Worm (Caenorhabditis elegans) whole organism, L4/young adult: ENCODE data around the gene F56D6.12.
"Not testable (repeated sequence)": the region's sequence is repeated elsewhere in the genome, so short reads cannot be mapped to it uniquely, and the experiment has no call there.

Experiments
- W03F9.2 ChIP-seq: fragments of 150-350 bp; optimal IDR thresholded peaks from 2 replicates; lab custom pipeline; 2014; ENCODE audit warnings: missing biosample characterization, missing genetic modification characterization
- dao-5 ChIP-seq: sonication (generic microtip); optimal IDR thresholded peaks from 2 replicates; lab custom pipeline; 2016; ENCODE audit warnings: missing genotype, missing genetic modification characterization, moderate library complexity, missing compliant biosample characterization
- him-1 ChIP-seq: sonication (generic microtip); optimal IDR thresholded peaks from 2 replicates; lab custom pipeline; 2016; ENCODE audit warnings: missing genotype, missing genetic modification reagents, missing genetic modification characterization, missing compliant biosample characterization

F56D6.12 gene

DNA sequence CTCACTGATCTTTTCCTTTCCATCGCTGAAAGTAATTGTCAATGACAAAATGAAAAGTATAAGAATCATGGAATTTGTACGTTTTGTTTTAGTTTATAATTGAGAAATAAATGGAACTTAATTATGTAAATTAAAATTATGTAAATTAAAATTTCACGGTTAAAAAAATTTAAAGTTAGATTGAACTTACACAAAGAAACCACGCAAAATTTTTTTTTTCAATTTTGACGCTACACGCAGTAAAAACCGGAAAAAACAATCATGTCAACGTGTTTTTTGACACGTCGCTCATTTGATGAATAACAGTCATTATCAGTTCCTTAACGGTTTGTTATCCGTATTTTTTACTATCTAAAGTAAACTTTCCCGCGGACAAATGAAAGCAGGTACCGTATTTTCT is 26.8 kb upstream of the F56D6.12 start, which contains the start of the genes F37C4.8 and oac-23:
Gene F37C4.8 (minus strand): TSS at position 101 of the 400 bp plus-strand sequence.
Gene oac-23 (plus strand): TSS at position 323 of the 400 bp plus-strand sequence.
- TF ChIP-seq W03F9.2 (tag; lab: Kevin White, UChicago) (no peak), him-1 (tag; lab: Kevin White, UChicago) (no peak), dao-5 (tag; lab: Kevin White, UChicago) (no peak)

DNA sequence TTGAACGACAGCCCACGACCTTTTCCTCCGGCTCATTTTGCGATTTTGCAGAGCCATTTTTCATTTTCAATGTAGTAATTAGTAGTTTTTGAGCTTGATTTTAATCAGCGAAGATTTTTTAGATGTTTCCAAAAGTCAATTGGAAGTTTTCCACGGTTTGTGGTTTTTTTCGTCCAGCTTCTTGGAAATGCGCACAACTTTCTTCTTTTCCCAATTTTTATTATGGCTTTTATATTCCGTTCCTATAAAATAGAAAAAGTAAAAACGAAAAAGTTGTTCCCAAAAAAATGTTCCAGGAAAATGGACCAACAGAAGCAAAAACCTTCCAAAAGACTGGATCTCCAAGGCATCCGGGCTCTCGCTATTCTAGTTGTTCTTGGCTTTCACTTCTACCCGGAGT is 22.6 kb upstream of the F56D6.12 start, which contains the start of gene oac-22:
Gene oac-22 (plus strand): TSS at position 301 of the 400 bp plus-strand sequence.
- TF ChIP-seq dao-5 (tag; lab: Kevin White, UChicago) (no peak), him-1 (tag; lab: Kevin White, UChicago) (no peak), W03F9.2 (tag; lab: Kevin White, UChicago) (no peak)

ce11 chrIV:3888963-3889362 is 19.0 kb upstream of the F56D6.12 start, which contains the start of gene oac-21:
Gene oac-21, plus strand, starts transcription at chrIV:3889263.
- TF ChIP-seq him-1 (tag; lab: Kevin White, UChicago) (no peak), dao-5 (tag; lab: Kevin White, UChicago) (no peak), W03F9.2 (tag; lab: Kevin White, UChicago) (no peak)

- TF ChIP-seq W03F9.2 (tag; lab: Kevin White, UChicago), result no peak
These were observed 15.9 kb upstream of the F56D6.12 start, which contains the start of gene F56D6.9 for ce11 chrIV:3892027-3892426. Gene F56D6.9, plus strand, starts transcription at chrIV:3892327.

DNA sequence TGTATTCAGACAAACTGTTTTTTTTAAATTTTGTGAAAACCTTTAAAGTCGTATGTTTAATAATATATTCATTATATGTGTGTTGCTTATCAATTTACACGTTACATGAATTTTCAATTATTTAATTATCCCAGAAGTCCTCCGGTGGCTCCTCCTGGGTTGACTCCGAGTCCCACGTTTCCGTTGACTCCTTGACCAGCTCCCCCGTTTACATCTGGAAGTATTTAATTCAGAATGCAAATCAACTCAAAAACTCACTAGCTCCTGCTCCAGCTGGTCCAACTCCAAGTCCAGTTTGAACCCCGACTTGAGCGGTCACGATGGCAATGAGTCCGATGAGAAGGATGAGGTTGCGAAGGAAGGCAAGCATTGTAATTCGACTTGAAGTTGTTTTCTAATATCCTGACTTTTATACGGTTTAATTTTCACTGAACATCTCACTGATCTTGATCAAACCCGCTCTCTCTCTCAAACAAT is 13.9 kb upstream of the F56D6.12 start, which contains the start of gene F56D6.8:
Gene F56D6.8 (minus strand): TSS at position 427 of the 477 bp plus-strand sequence.
- TF ChIP-seq W03F9.2 (tag; lab: Kevin White, UChicago) (no peak), him-1 (tag; lab: Kevin White, UChicago) (no peak), dao-5 (tag; lab: Kevin White, UChicago) (no peak)

ce11 chrIV:3894770-3895169 is 13.2 kb upstream of the F56D6.12 start, which contains the start of gene dct-8:
Gene dct-8, plus strand, starts transcription at chrIV:3895070.
- TF ChIP-seq W03F9.2 (tag; lab: Kevin White, UChicago) (no peak), dao-5 (tag; lab: Kevin White, UChicago) (no peak), him-1 (tag; lab: Kevin White, UChicago) (no peak)

- no peak for TF ChIP-seq dao-5 (tag; lab: Kevin White, UChicago)
- TF ChIP-seq him-1 (tag; lab: Kevin White, UChicago), result no peak
These were observed 8.0 kb upstream of the F56D6.12 start, which contains the start of gene srz-62 for ce11 chrIV:3899719-3900554. Gene srz-62, plus strand, starts transcription at chrIV:3900504.

DNA sequence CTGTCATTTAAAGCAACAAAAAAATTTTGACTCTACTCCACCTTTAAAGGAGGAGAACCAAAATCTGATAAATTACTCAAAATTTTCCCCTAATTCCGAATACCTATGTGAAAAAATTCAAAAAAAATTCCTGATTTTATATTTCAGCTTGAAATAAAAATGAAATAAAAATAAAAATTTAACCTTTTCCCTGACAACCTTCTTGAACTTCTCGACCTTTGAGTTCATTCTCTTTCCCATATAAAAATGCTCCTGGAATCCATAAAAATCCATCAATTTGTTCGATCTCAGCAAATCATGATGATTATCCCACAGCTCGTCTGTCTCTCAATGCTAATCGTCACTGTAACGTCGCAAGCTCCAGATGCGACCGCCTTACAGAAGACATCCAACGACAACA is 5.0 kb upstream of the F56D6.12 start, which contains the start of gene F56D6.6:
Gene F56D6.6 (plus strand): TSS at position 301 of the 400 bp plus-strand sequence.
- TF ChIP-seq him-1 (tag; lab: Kevin White, UChicago), result no peak
- TF ChIP-seq dao-5 (tag; lab: Kevin White, UChicago), result no peak
- no peak for TF ChIP-seq W03F9.2 (tag; lab: Kevin White, UChicago)

DNA sequence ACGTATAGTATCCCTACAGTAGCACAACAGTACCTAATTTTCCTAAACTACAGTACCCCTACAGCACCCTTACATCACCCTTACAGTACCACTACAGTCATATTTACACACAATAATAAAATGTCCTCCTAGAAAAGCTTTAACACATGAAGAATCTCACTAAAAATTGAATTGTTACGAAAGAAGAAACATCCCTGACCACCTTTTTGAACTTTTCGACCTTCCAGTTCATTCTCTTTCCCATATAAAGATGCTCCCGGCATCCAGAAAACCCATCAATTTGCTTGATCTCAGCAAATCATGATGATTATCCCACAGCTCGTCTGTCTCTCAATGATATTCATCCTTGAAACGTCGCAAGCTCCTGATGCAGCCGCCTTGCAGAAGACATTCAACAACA is 3.3 kb upstream of the F56D6.12 start, which contains the start of gene F56D6.21:
Gene F56D6.21 (plus strand): TSS at position 301 of the 400 bp plus-strand sequence.
- TF ChIP-seq him-1 (tag; lab: Kevin White, UChicago) (no peak), dao-5 (tag; lab: Kevin White, UChicago) (no peak), W03F9.2 (tag; lab: Kevin White, UChicago) (no peak)

- TF ChIP-seq him-1 (tag; lab: Kevin White, UChicago), result no peak
- TF ChIP-seq dao-5 (tag; lab: Kevin White, UChicago), result no peak
- no peak for TF ChIP-seq W03F9.2 (tag; lab: Kevin White, UChicago)
These were observed 1.5 kb upstream of the F56D6.12 start, which contains the start of gene F56D6.11 for ce11 chrIV:3906393-3906792. Gene F56D6.11, minus strand, starts transcription at chrIV:3906493.

DNA sequence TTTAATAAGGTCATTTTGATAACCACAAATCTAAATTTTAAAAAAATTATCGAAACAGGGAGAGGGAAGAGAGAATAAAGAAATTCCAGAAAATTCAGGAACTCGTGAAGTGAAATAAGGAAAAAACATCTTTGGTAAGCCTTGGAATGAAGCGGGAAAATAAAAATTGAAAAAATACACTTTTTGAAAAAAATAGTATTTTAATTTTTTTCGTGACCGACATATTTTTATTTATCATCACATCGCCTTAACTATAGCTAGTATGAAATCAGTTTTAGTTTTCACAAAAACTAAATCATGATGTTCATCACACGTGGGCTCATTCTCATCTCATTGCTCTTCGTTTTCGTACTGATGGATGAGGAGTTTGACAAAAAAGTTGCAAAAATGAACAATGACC is 1.2 kb downstream of the F56D6.12 start, which contains the start of gene F56D6.13:
Gene F56D6.13 (plus strand): TSS at position 301 of the 400 bp plus-strand sequence.
- no peak for TF ChIP-seq dao-5 (tag; lab: Kevin White, UChicago)
- TF ChIP-seq W03F9.2 (tag; lab: Kevin White, UChicago), result no peak

ce11 chrIV:3911848-3912247 is 3.9 kb downstream of the F56D6.12 start, which contains the start of gene F56D6.18:
Gene F56D6.18, minus strand, starts transcription at chrIV:3911948.
- TF ChIP-seq dao-5, him-1, W03F9.2 (tag; lab: Kevin White, UChicago): not testable (repeated sequence)

- TF ChIP-seq dao-5 (tag; lab: Kevin White, UChicago) (no peak), W03F9.2 (tag; lab: Kevin White, UChicago) (no peak), him-1 (tag; lab: Kevin White, UChicago) (no peak)
These were observed 4.7 kb downstream of the F56D6.12 start, which contains the start of gene F56D6.20 for ce11 chrIV:3912598-3912997. Gene F56D6.20, plus strand, starts transcription at chrIV:3912898.
